Worm (Caenorhabditis elegans) whole organism, L4 larva: ENCODE data around the gene hrg-5.

ENCODE experiments used
- D1046.2 ChIP-seq: fragments of 200-800 bp; sonication (Bioruptor generic); IDR thresholded peaks from 2 replicates; pipeline ENCODE4 v1.3.6; 2022; ENCODE audit warnings: missing genetic modification characterization, missing compliant biosample characterization
- F44E2.7 ChIP-seq: fragments of 200-800 bp; sonication (Bioruptor generic); IDR thresholded peaks from 2 replicates; pipeline ENCODE4 v2.1.2; 2022; ENCODE audit warnings: missing genetic modification characterization, missing compliant biosample characterization
- Y48G9A.11 ChIP-seq: fragments of 200-800 bp; sonication (Bioruptor generic); IDR thresholded peaks from 2 replicates; pipeline ENCODE4 v1.3.6; 2022; ENCODE audit warnings: missing genetic modification reagents, missing genetic modification characterization, missing compliant biosample characterization
- aha-1 ChIP-seq: fragments of 150-350 bp; peaks from one replicate; lab custom pipeline; 2014; ENCODE audit warnings: missing biosample characterization, missing genetic modification characterization
- arid-1 ChIP-seq: fragments of 200-800 bp; sonication (Bioruptor generic); conservative IDR thresholded peaks from 2 replicates; pipeline ENCODE4 v1.3.6; 2022; ENCODE audit warnings: missing genetic modification reagents, missing genetic modification characterization, missing compliant biosample characterization
- ceh-28 ChIP-seq: fragments of 150-350 bp; optimal IDR thresholded peaks from 2 replicates; lab custom pipeline; 2014; ENCODE audit warnings: missing biosample characterization, missing genetic modification reagents, missing genetic modification characterization
- ceh-44 ChIP-seq: fragments of 200-800 bp; sonication (Bioruptor generic); IDR thresholded peaks from 2 replicates; pipeline ENCODE4 v1.3.6; 2022; ENCODE audit warnings: missing genetic modification reagents, missing genetic modification characterization, missing compliant biosample characterization
- ces-1 ChIP-seq: fragments of 150-350 bp; sonication (generic microtip); optimal IDR thresholded peaks from 4 replicates; lab custom pipeline; 2014; ENCODE audit warnings: missing biosample characterization, missing genetic modification reagents, missing genetic modification characterization
- ctbp-1 ChIP-seq: fragments of 200-800 bp; sonication (Bioruptor generic); IDR thresholded peaks from 2 replicates; pipeline ENCODE4 v1.3.6; 2022; ENCODE audit warnings: missing genetic modification reagents, missing genetic modification characterization, missing compliant biosample characterization
- daf-16 ChIP-seq, 3 experiments: sonication (generic microtip); optimal IDR thresholded peaks; 2 replicates each; lab custom pipeline; 2016 to 2017; ENCODE audit warnings: missing genetic modification characterization in 3 of 3, missing genetic modification reagents in 3 of 3, mild to moderate bottlenecking in 2 of 3, missing compliant biosample characterization in 2 of 3, missing biosample characterization in 1 of 3, moderate library complexity in 1 of 3
- dmd-6 ChIP-seq: fragments of 200-800 bp; sonication (Bioruptor generic); IDR thresholded peaks from 2 replicates; pipeline ENCODE4 v1.3.6; 2022; ENCODE audit warnings: missing genetic modification reagents, missing genetic modification characterization, missing compliant biosample characterization
- dmd-8 ChIP-seq: fragments of 200-800 bp; sonication (Bioruptor generic); IDR thresholded peaks from 2 replicates; pipeline ENCODE4 v1.3.6; 2022; ENCODE audit warnings: missing genetic modification characterization, missing compliant biosample characterization
- dpl-1 ChIP-seq: fragments of 150-350 bp; optimal IDR thresholded peaks from 2 replicates; lab custom pipeline; 2014; ENCODE audit warnings: missing biosample characterization, missing genetic modification reagents, missing genetic modification characterization
- duxl-1 ChIP-seq: sonication (generic microtip); optimal IDR thresholded peaks from 2 replicates; lab custom pipeline; 2016; ENCODE audit warnings: mild to moderate bottlenecking, missing genetic modification characterization, moderate library complexity, missing compliant biosample characterization; ENCODE audit not compliant: poor library complexity
- egl-27 ChIP-seq: sonication (generic microtip); optimal IDR thresholded peaks from 3 replicates; lab custom pipeline; 2017; ENCODE audit warnings: missing biosample characterization, missing genetic modification reagents, missing genetic modification characterization
- fkh-10 ChIP-seq: fragments of 150-350 bp; optimal IDR thresholded peaks from 2 replicates; lab custom pipeline; 2014; ENCODE audit warnings: missing biosample characterization, missing genetic modification reagents, missing genetic modification characterization
- fos-1 ChIP-seq: fragments of 150-350 bp; optimal IDR thresholded peaks from 2 replicates; lab custom pipeline; 2014; ENCODE audit warnings: missing biosample characterization, missing genetic modification characterization
- hlh-11 ChIP-seq: fragments of 200-800 bp; sonication (Bioruptor generic); optimal IDR thresholded peaks from 2 replicates; lab custom pipeline; 2018; ENCODE audit warnings: mild to moderate bottlenecking, missing genetic modification characterization, missing compliant biosample characterization
- hlh-30 ChIP-seq: sonication (generic microtip); optimal IDR thresholded peaks from 2 replicates; lab custom pipeline; 2017; ENCODE audit warnings: antibody characterized with exemption, mild to moderate bottlenecking, missing genetic modification characterization, missing compliant biosample characterization; ENCODE audit not compliant: insufficient read depth
- hmg-1.1 ChIP-seq: fragments of 200-800 bp; sonication (Bioruptor generic); IDR thresholded peaks from 2 replicates; pipeline ENCODE4 v1.3.6; 2022; ENCODE audit warnings: missing genetic modification reagents, missing genetic modification characterization, missing compliant biosample characterization
- lin-29 ChIP-seq: fragments of 200-800 bp; sonication (Bioruptor generic); IDR thresholded peaks from 2 replicates; pipeline ENCODE4 v1.3.6; 2022; ENCODE audit warnings: missing genetic modification reagents, missing genetic modification characterization, missing compliant biosample characterization
- lin-38 ChIP-seq: fragments of 200-800 bp; sonication (Bioruptor generic); IDR thresholded peaks from 2 replicates; pipeline ENCODE4 v1.3.6; 2022; ENCODE audit warnings: missing genetic modification reagents, missing genetic modification characterization, missing compliant biosample characterization
- lin-39 ChIP-seq: fragments of 150-350 bp; optimal IDR thresholded peaks from 2 replicates; lab custom pipeline; 2014; ENCODE audit warnings: missing biosample characterization, missing genetic modification reagents, missing genetic modification characterization
- lsy-2 ChIP-seq, 2 experiments: fragments of 150-350 bp in 1 of 2; sonication (generic microtip) in 1 of 2; optimal IDR thresholded peaks; 2 replicates each; lab custom pipeline; 2014 to 2017; ENCODE audit warnings: missing biosample characterization in 2 of 2, missing genetic modification characterization in 2 of 2
- mdl-1 ChIP-seq, 2 experiments: fragments of 150-350 bp in 1 of 2; sonication (generic microtip) in 1 of 2; optimal IDR thresholded peaks; 2 replicates each; lab custom pipeline; 2014 to 2017; ENCODE audit warnings: missing biosample characterization in 2 of 2, missing genetic modification characterization in 2 of 2
- mdt-29 ChIP-seq: fragments of 200-800 bp; sonication (Bioruptor generic); IDR thresholded peaks from 2 replicates; pipeline ENCODE4 v1.3.6; 2022; ENCODE audit warnings: missing genetic modification reagents, missing genetic modification characterization, missing compliant biosample characterization
- mep-1 ChIP-seq: fragments of 150-350 bp; sonication (generic microtip); optimal IDR thresholded peaks from 3 replicates; lab custom pipeline; 2014; ENCODE audit warnings: missing biosample characterization, missing genetic modification characterization
- mes-2 ChIP-seq: sonication (generic microtip); optimal IDR thresholded peaks from 2 replicates; lab custom pipeline; 2016; ENCODE audit warnings: missing genotype, mild to moderate bottlenecking, missing genetic modification characterization, missing compliant biosample characterization; ENCODE audit not compliant: poor library complexity, severe bottlenecking
- mxl-3 ChIP-seq: fragments of 200-800 bp; sonication (Bioruptor generic); optimal IDR thresholded peaks from 2 replicates; lab custom pipeline; 2018; ENCODE audit warnings: mild to moderate bottlenecking, missing genetic modification characterization, missing compliant biosample characterization
- nhr-102 ChIP-seq: sonication (generic microtip); optimal IDR thresholded peaks from 2 replicates; lab custom pipeline; 2016; ENCODE audit warnings: mild to moderate bottlenecking, missing genetic modification characterization, moderate library complexity, missing compliant biosample characterization
- nhr-28 ChIP-seq: fragments of 150-350 bp; optimal IDR thresholded peaks from 2 replicates; lab custom pipeline; 2014; ENCODE audit warnings: missing biosample characterization, missing genetic modification characterization
- nhr-42 ChIP-seq: fragments of 200-800 bp; sonication (Bioruptor generic); IDR thresholded peaks from 2 replicates; pipeline ENCODE4 v1.3.6; 2022; ENCODE audit warnings: missing genetic modification characterization, missing compliant biosample characterization
- nhr-48 ChIP-seq: sonication (generic microtip); optimal IDR thresholded peaks from 2 replicates; lab custom pipeline; 2016; ENCODE audit warnings: mild to moderate bottlenecking, missing genetic modification characterization, missing compliant biosample characterization
- pha-4 ChIP-seq, 2 experiments: fragments of 150-350 bp in 1 of 2; fragments of 200-800 bp in 1 of 2; sonication (Bioruptor generic) in 1 of 2; IDR thresholded peaks in 1 of 2; optimal IDR thresholded peaks in 1 of 2; 2 replicates each; pipeline versions ENCODE4 v1.3.6 to Lab custom; 2014 to 2022; ENCODE audit warnings: missing genetic modification characterization in 2 of 2, missing genetic modification reagents in 2 of 2, missing biosample characterization in 1 of 2, missing compliant biosample characterization in 1 of 2
- php-3 ChIP-seq: fragments of 200-800 bp; sonication (Bioruptor generic); IDR thresholded peaks from 2 replicates; pipeline ENCODE4 v1.3.6; 2022; ENCODE audit warnings: missing genetic modification reagents, missing genetic modification characterization, missing compliant biosample characterization
- pqm-1 ChIP-seq: sonication (generic microtip); optimal IDR thresholded peaks from 2 replicates; lab custom pipeline; 2017; ENCODE audit warnings: missing biosample characterization, missing genetic modification characterization
- set-16 ChIP-seq: fragments of 200-800 bp; sonication (Bioruptor generic); IDR thresholded peaks from 2 replicates; pipeline ENCODE4 v1.3.6; 2022; ENCODE audit warnings: missing genetic modification reagents, missing genetic modification characterization, missing compliant biosample characterization
- skn-1 ChIP-seq: fragments of 150-350 bp; optimal IDR thresholded peaks from 2 replicates; lab custom pipeline; 2014; ENCODE audit warnings: missing biosample characterization, missing genetic modification characterization
- snpc-1.2 ChIP-seq: fragments of 200-800 bp; sonication (Bioruptor generic); IDR thresholded peaks from 2 replicates; pipeline ENCODE4 v1.3.6; 2022; ENCODE audit warnings: missing genetic modification reagents, missing genetic modification characterization, missing compliant biosample characterization
- snpc-4 ChIP-seq: fragments of 150-350 bp; optimal IDR thresholded peaks from 2 replicates; lab custom pipeline; 2014; ENCODE audit warnings: missing biosample characterization, missing genetic modification characterization
- spr-1 ChIP-seq: sonication (generic microtip); optimal IDR thresholded peaks from 2 replicates; lab custom pipeline; 2016; ENCODE audit warnings: mild to moderate bottlenecking, missing genetic modification characterization, missing compliant biosample characterization
- spr-3 ChIP-seq: fragments of 200-800 bp; sonication (Bioruptor generic); optimal IDR thresholded peaks from 2 replicates; lab custom pipeline; 2018; ENCODE audit warnings: mild to moderate bottlenecking, missing genetic modification characterization, missing compliant biosample characterization
- unc-130 ChIP-seq: sonication (generic microtip); optimal IDR thresholded peaks from 2 replicates; lab custom pipeline; 2016; ENCODE audit warnings: missing genetic modification reagents, missing genetic modification characterization, missing compliant biosample characterization
- unc-62 ChIP-seq, 3 experiments: fragments of 150-350 bp in 1 of 3; sonication (generic microtip); optimal IDR thresholded peaks in 2 of 3; peaks in 1 of 3; 1 replicate in 1 of 3; 2 replicates in 2 of 3; lab custom pipeline; 2014 to 2017; ENCODE audit warnings: missing biosample characterization in 3 of 3, missing genetic modification characterization in 3 of 3, missing genetic modification reagents in 3 of 3, missing genotype in 1 of 3
- ztf-11 ChIP-seq: fragments of 150-350 bp; optimal IDR thresholded peaks from 2 replicates; lab custom pipeline; 2014; ENCODE audit warnings: missing biosample characterization, missing genetic modification characterization
- ztf-7 ChIP-seq: fragments of 150-350 bp; optimal IDR thresholded peaks from 2 replicates; lab custom pipeline; 2014; ENCODE audit warnings: missing biosample characterization, missing genetic modification characterization

Gene hrg-5

ce11 chrIV:10981761-10982160, 47.5 kb downstream of the hrg-5 start, which contains the start of gene Y43E12A.2:
Gene Y43E12A.2 (plus strand): TSS chrIV:10982061.
- TF ChIP-seq nhr-102 (tag; lab: Kevin White, UChicago): no peak

DNA sequence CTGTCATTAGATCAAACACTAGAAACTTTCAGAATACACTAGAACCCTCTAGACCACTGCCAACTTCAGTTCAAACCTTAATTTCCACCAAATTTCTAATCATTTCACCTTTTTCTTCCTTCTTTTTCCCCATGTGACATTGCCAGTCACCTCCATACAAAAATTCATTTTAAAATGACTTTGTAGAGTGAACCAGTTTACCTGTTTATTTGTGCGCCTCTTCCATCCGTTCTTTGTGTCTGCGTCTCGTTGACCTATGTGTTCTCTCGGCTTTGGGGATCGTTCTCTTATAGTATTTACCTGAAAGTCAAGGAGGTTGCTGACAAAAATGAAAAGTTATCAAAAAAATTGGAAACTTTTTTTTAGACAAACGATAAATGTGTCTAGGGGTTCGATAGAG, 48.6 kb downstream of the hrg-5 start:
- TF ChIP-seq lin-38: no peak
- no peak for TF ChIP-seq lin-29 (GFP tag; lab: Robert Waterston, UW)
- TF ChIP-seq daf-16 (GFP tag; optimal IDR thresholded peaks at IDR 0.05; lab: Kevin White, UChicago): no peak
- TF ChIP-seq daf-16 (tag; optimal IDR thresholded peaks at IDR 0.05; lab: Kevin White, UChicago): peak; percentile 22
- peak; percentile 4 for TF ChIP-seq hlh-30 (tag; lab: Kevin White, UChicago)

- TF ChIP-seq spr-1 (tag; lab: Kevin White, UChicago): no peak
- TF ChIP-seq unc-130: no peak
- no peak for TF ChIP-seq lin-39 (tag; lab: Kevin White, UChicago)
- TF ChIP-seq dmd-6 (GFP tag; lab: Robert Waterston, UW): no peak
- TF ChIP-seq F44E2.7: no peak
- no peak for TF ChIP-seq set-16 (GFP tag; lab: Robert Waterston, UW)
- TF ChIP-seq dmd-8 (GFP tag; lab: Robert Waterston, UW): no peak
- peak; percentile 46 for TF ChIP-seq hlh-11
- TF ChIP-seq mes-2 (tag; lab: Kevin White, UChicago): peak; percentile 10
- TF ChIP-seq pha-4 (GFP tag; IDR thresholded peaks at IDR 0.05; lab: Robert Waterston, UW): no peak
- no peak for TF ChIP-seq pha-4 (tag; optimal IDR thresholded peaks at IDR 0.05; lab: Kevin White, UChicago)
- no peak for TF ChIP-seq hmg-1.1 (GFP tag; lab: Robert Waterston, UW)
- TF ChIP-seq egl-27: no peak
- no peak for TF ChIP-seq pqm-1 (tag; lab: Kevin White, UChicago)
- TF ChIP-seq fos-1 (tag; lab: Kevin White, UChicago): no peak
- TF ChIP-seq mxl-3 (GFP tag; lab: Kevin White, UChicago): no peak
- TF ChIP-seq Y48G9A.11 (GFP tag; lab: Robert Waterston, UW): no peak
- TF ChIP-seq ctbp-1 (GFP tag; lab: Robert Waterston, UW): peak; percentile 63; the same call in 1 of the 2 replicates
- TF ChIP-seq ztf-11 (tag; lab: Kevin White, UChicago): no peak
- no peak for TF ChIP-seq nhr-42
- TF ChIP-seq duxl-1 (tag; lab: Kevin White, UChicago): no peak
- no peak for TF ChIP-seq ceh-28
- no peak for TF ChIP-seq snpc-1.2 (GFP tag; lab: Robert Waterston, UW)
- peak; percentile 25 for TF ChIP-seq aha-1 (tag; lab: Kevin White, UChicago)
- TF ChIP-seq mdt-29 (GFP tag; lab: Robert Waterston, UW): no peak
- no peak for TF ChIP-seq dpl-1 (GFP tag; lab: Kevin White, UChicago)
- no peak for TF ChIP-seq mdl-1 (tag; optimal IDR thresholded peaks at IDR 0.05; lab: Kevin White, UChicago)
- TF ChIP-seq skn-1: no peak
- peak in 1 of 2 experiments; percentile 94 for TF ChIP-seq unc-62 (GFP tag; optimal IDR thresholded peaks at IDR 0.05 in 1 of 2; lab: Kevin White, UChicago)
- no peak for TF ChIP-seq unc-62 (tag; optimal IDR thresholded peaks at IDR 0.05; lab: Kevin White, UChicago)
- peak; percentile 22 for TF ChIP-seq mep-1 (tag; lab: Kevin White, UChicago)
- no peak for TF ChIP-seq nhr-48 (tag; lab: Kevin White, UChicago)
- TF ChIP-seq lin-38: no peak; the same call in 1 of the 2 replicates
- TF ChIP-seq ceh-44 (GFP tag; lab: Robert Waterston, UW): no peak
- peak in 1 of 2 experiments; percentile 13 for TF ChIP-seq lsy-2 (tag; optimal IDR thresholded peaks at IDR 0.05; lab: Kevin White, UChicago)
- TF ChIP-seq arid-1 (GFP tag; lab: Robert Waterston, UW): no peak
- no peak for TF ChIP-seq ztf-7 (tag; lab: Kevin White, UChicago)
- TF ChIP-seq ces-1 (GFP tag; lab: Kevin White, UChicago): no peak
- no peak for TF ChIP-seq spr-3 (GFP tag; lab: Kevin White, UChicago)
- TF ChIP-seq php-3 (GFP tag; lab: Robert Waterston, UW): no peak
- TF ChIP-seq snpc-4: no peak
- TF ChIP-seq nhr-28 (tag; lab: Kevin White, UChicago): peak; percentile 2
- TF ChIP-seq D1046.2 (GFP tag; lab: Robert Waterston, UW): no peak
- peak; percentile 46 for TF ChIP-seq fkh-10 (GFP tag; lab: Kevin White, UChicago)
- peak; percentile 45 for TF ChIP-seq hlh-30 (tag; lab: Kevin White, UChicago)
Measured at ce11 chrIV:10979689-10980088, 49.5 kb downstream of the hrg-5 start.
